Worm (Caenorhabditis elegans): ENCODE measurements around the gene str-33.

ce11 chrV:2730784-2731480, 2.6 kb downstream of the str-33 start, which contains the start of gene dod-3:
- TF ChIP-seq nhr-111 (GFP tag; optimal IDR thresholded peaks at IDR 0.05) (no peak), hlh-30 (tag; optimal IDR thresholded peaks at IDR 0.05; ENCODE audit: insufficient read depth) (no peak), Y105C5A.15 (GFP tag; IDR thresholded peaks at IDR 0.05) (no peak), tra-1 (GFP tag; IDR thresholded peaks at IDR 0.05) (no peak), mxl-3 (GFP tag; optimal IDR thresholded peaks at IDR 0.05) (no peak), ceh-28 (tag; optimal IDR thresholded peaks at IDR 0.05) (no peak), nhr-102 (tag; optimal IDR thresholded peaks at IDR 0.05) (no peak), egl-27 (tag; optimal IDR thresholded peaks at IDR 0.05) (no peak), aly-2 (tag; optimal IDR thresholded peaks at IDR 0.05) (no peak), fkh-10 (GFP tag; optimal IDR thresholded peaks at IDR 0.05) (no peak), nhr-28 (tag; optimal IDR thresholded peaks at IDR 0.05) (no peak)

Data from whole organism, L4 larva.